Worm (Caenorhabditis elegans): Measurements from ENCODE around the gene F48G7.7.

DNA sequence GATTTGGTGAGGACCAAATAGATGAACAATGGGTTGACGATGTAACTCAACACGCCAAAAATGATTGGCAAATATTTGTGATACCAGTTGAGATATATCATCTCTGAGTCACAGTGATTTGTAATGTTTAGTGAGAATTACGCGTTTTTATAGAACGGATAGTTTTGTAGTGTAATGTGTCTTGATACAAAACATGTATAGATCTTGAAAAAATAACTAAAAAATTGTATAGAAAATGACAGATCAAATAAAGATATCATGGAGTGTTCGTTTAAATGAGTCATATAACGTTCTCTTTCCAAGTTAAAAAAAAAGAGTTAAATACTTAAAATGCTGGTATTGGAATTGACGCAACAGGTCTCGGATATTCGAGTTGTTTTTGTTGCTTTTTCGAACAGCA lies 28.2 kb upstream of the F48G7.7 start, which contains the start of gene srj-6:
- no peak for TF ChIP-seq ceh-45 (GFP tag; IDR thresholded peaks at IDR 0.05)
- TF ChIP-seq sox-4 (tag; optimal IDR thresholded peaks at IDR 0.05): no peak
